Worm (Caenorhabditis elegans): Measurements from ENCODE around the gene C48A7.16.

Gene C48A7.16

DNA sequence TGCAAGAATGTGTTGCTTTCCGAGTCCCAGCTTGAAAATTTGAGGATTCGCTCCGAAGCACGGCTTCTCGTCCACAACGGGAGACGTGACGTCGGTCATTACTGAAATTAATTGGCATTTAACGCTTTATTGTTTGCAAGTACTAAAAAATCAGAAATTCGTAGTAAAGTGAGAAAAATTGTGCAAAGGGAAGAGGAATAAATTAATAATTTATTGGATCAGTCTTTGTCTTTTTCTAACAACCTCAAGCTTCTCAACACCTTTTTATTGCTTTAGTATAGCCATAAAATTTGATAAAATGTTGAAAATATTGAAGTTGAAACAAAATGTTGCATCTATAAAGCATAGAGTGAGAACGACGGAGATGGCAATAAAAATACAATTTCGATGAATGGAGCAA lies 46.1 kb downstream of the C48A7.16 start, which contains the start of gene tes-1:
Gene tes-1 (minus strand): TSS at position 101 of the 400 bp plus-strand sequence.
- TF ChIP-seq sea-1 (GFP tag; conservative IDR thresholded peaks at IDR 0.05) (no peak), aly-1 (tag; optimal IDR thresholded peaks at IDR 0.05) (no peak), B0310.2 (tag; optimal IDR thresholded peaks at IDR 0.05) (no peak), tbx-11 (GFP tag; IDR thresholded peaks at IDR 0.05) (no peak), hnd-1 (tag; optimal IDR thresholded peaks at IDR 0.05) (no peak), hmbx-1 (tag; optimal IDR thresholded peaks at IDR 0.05) (no peak), F13C5.2 (tag; optimal IDR thresholded peaks at IDR 0.05) (no peak)

DNA sequence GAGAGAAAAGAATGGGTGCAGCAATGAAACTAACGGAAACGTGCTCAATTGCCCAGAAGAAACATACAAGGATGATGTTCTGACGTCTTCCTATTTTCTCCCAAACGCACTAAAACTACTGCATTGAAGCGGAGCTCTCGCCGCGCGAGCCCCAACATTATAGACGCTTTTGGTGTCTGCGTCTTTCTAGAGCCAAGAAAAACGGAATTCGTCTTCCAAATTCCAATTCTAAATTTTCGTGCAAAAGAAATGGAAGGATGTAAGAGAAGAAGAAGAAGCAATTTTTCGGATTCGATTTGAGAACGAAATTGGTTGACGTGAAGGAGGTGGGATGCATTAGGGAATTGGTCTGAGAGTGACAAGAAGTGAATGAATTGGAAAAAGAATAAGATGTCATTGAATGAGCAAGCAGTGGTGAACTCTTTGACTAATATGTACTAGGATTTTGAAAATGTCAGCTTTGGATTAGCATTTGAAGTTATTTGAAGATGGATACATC lies 48.4 kb downstream of the C48A7.16 start:
- TF ChIP-seq hmg-4 (GFP tag; optimal IDR thresholded peaks at IDR 0.05) (no peak), flt-1 (GFP tag; IDR thresholded peaks at IDR 0.05) (no peak), aly-1 (tag; optimal IDR thresholded peaks at IDR 0.05) (no peak), tbx-37 (GFP tag; conservative IDR thresholded peaks at IDR 0.05) (no peak), scrt-1 (GFP tag; IDR thresholded peaks at IDR 0.05) (no peak), pes-1 (GFP tag; IDR thresholded peaks at IDR 0.05) (no peak), hnd-1 (tag; optimal IDR thresholded peaks at IDR 0.05) (no peak), hmbx-1 (tag; optimal IDR thresholded peaks at IDR 0.05) (no peak)

DNA sequence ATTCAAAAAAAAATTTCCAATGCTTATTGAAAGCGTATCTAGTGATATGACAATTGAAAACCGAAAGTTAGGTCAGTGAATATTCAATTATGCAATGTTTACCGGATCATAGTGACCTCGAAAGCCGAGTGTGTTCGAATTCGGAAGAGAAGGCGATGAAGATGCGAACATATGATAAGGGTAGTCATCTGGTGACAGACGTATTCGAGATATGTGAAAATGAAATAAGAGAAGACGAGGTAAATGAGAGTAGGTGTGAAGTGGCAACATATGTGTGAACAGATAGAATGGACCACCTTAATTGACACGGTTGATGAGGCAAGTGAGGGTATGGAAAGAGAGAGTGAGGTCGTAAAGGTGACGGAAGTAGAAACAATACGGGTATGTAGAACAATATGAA lies 49.6 kb downstream of the C48A7.16 start:
- TF ChIP-seq hmbx-1 (tag; optimal IDR thresholded peaks at IDR 0.05) (no peak), scrt-1 (GFP tag; IDR thresholded peaks at IDR 0.05) (no peak), ets-7 (tag; optimal IDR thresholded peaks at IDR 0.05) (no peak), sea-1 (GFP tag; conservative IDR thresholded peaks at IDR 0.05) (no peak), ama-1 (optimal IDR thresholded peaks at IDR 0.05) (no peak), B0310.2 (tag; optimal IDR thresholded peaks at IDR 0.05) (no peak), tra-4 (tag; optimal IDR thresholded peaks at IDR 0.05) (no peak), ceh-36 (tag; optimal IDR thresholded peaks at IDR 0.05) (no peak), ceh-13 (GFP tag; optimal IDR thresholded peaks at IDR 0.05) (no peak)
